Fruit fly (Drosophila melanogaster) whole organism, embryonic: ENCODE data around the gene Lon.

Experiments used
- CG10431 ChIP-seq: fragments of 200-800 bp; sonication (Bioruptor generic); optimal IDR thresholded peaks from 3 replicates; lab custom pipeline; 2018; ENCODE audit warnings: missing biosample characterization, mild to moderate bottlenecking, missing genetic modification characterization
- CG10654 ChIP-seq: fragments of 200-800 bp; sonication (Bioruptor generic); optimal IDR thresholded peaks from 2 replicates; lab custom pipeline; 2016; ENCODE audit warnings: missing biosample characterization, missing genetic modification characterization
- CG10979 ChIP-seq: fragments of 200-800 bp; sonication (Bioruptor generic); optimal IDR thresholded peaks from 2 replicates; lab custom pipeline; 2018; ENCODE audit warnings: missing biosample characterization, mild to moderate bottlenecking, missing genetic modification characterization, moderate library complexity
- CG11696 ChIP-seq: fragments of 200-800 bp; sonication (Bioruptor generic); IDR thresholded peaks from 2 replicates; pipeline ENCODE4 v1.3.6; 2022; ENCODE audit warnings: missing biosample characterization, missing genetic modification characterization
- CG11723 ChIP-seq: fragments of 200-800 bp; sonication (Bioruptor generic); optimal IDR thresholded peaks from 2 replicates; lab custom pipeline; 2017; ENCODE audit warnings: missing biosample characterization, mild to moderate bottlenecking, missing genetic modification characterization
- CG14014 ChIP-seq: fragments of 200-800 bp; sonication (Bioruptor generic); IDR thresholded peaks from 2 replicates; pipeline ENCODE4 v1.3.6; 2022; ENCODE audit warnings: missing biosample characterization, missing genetic modification characterization
- CG1529 ChIP-seq: fragments of 200-800 bp; sonication (Bioruptor generic); optimal IDR thresholded peaks from 3 replicates; lab custom pipeline; 2018; ENCODE audit warnings: missing biosample characterization, missing genetic modification characterization
- CG15696 ChIP-seq: fragments of 200-800 bp; sonication (Bioruptor generic); optimal IDR thresholded peaks from 2 replicates; lab custom pipeline; 2019; ENCODE audit warnings: missing biosample characterization, mild to moderate bottlenecking, missing genetic modification characterization, moderate library complexity
- CG17186 ChIP-seq: fragments of 200-800 bp; sonication (Bioruptor generic); optimal IDR thresholded peaks from 3 replicates; lab custom pipeline; 2017; ENCODE audit warnings: missing biosample characterization, missing genetic modification reagents, missing genetic modification characterization
- CG17328 ChIP-seq: fragments of 200-800 bp; sonication (Bioruptor generic); IDR thresholded peaks from 2 replicates; pipeline ENCODE4 v1.3.6; 2022; ENCODE audit warnings: missing biosample characterization, missing genetic modification characterization
- CG17359 ChIP-seq: fragments of 200-800 bp; sonication (Bioruptor generic); optimal IDR thresholded peaks from 3 replicates; lab custom pipeline; 2018; ENCODE audit warnings: missing biosample characterization, mild to moderate bottlenecking, missing genetic modification characterization, moderate library complexity
- CG1832 ChIP-seq: fragments of 200-800 bp; sonication (Bioruptor generic); optimal IDR thresholded peaks from 2 replicates; lab custom pipeline; 2017; ENCODE audit warnings: missing biosample characterization, mild to moderate bottlenecking, missing genetic modification characterization, inconsistent platforms
- CG18476 ChIP-seq: fragments of 200-800 bp; sonication (Bioruptor generic); optimal IDR thresholded peaks from 2 replicates; lab custom pipeline; 2016; ENCODE audit warnings: missing biosample characterization, mild to moderate bottlenecking, missing genetic modification characterization
- CG30020 ChIP-seq: fragments of 200-800 bp; optimal IDR thresholded peaks from 2 replicates; lab custom pipeline; 2019; ENCODE audit warnings: missing biosample characterization, mild to moderate bottlenecking, missing genetic modification characterization, moderate library complexity
- CG5245 ChIP-seq: fragments of 200-800 bp; sonication (Bioruptor generic); optimal IDR thresholded peaks from 3 replicates; lab custom pipeline; 2016; ENCODE audit warnings: missing biosample characterization, missing genetic modification characterization
- CG6765 ChIP-seq: fragments of 200-800 bp; sonication (Bioruptor generic); optimal IDR thresholded peaks from 3 replicates; lab custom pipeline; 2017; ENCODE audit warnings: missing biosample characterization, mild to moderate bottlenecking, missing genetic modification characterization
- CG6791 ChIP-seq: fragments of 200-800 bp; sonication (Bioruptor generic); IDR thresholded peaks from 3 replicates; pipeline ENCODE4 v1.3.6; 2022; ENCODE audit warnings: missing biosample characterization, missing genetic modification characterization; ENCODE audit not compliant: partially characterized antibody
- CG7556 ChIP-seq: fragments of 200-800 bp; sonication (Bioruptor generic); optimal IDR thresholded peaks from 2 replicates; lab custom pipeline; 2017; ENCODE audit warnings: missing biosample characterization, mild to moderate bottlenecking, missing genetic modification characterization
- Chrac-16 ChIP-seq: fragments of 200-800 bp; sonication (Bioruptor generic); optimal IDR thresholded peaks from 3 replicates; lab custom pipeline; 2016; ENCODE audit warnings: missing biosample characterization, missing genetic modification characterization
- CkIIα-i1 ChIP-seq: fragments of 200-800 bp; sonication (Bioruptor generic); IDR thresholded peaks from 2 replicates; pipeline ENCODE4 v1.3.6; 2022; ENCODE audit warnings: missing biosample characterization, missing genetic modification characterization
- Dbx ChIP-seq: fragments of 200-800 bp; sonication (Bioruptor generic); IDR thresholded peaks from 3 replicates; pipeline ENCODE4 v1.3.6; 2022; ENCODE audit warnings: missing biosample characterization, missing genetic modification characterization
- Deaf1 ChIP-seq: fragments of 200-800 bp; optimal IDR thresholded peaks from 3 replicates; lab custom pipeline; 2019; ENCODE audit warnings: missing biosample characterization, mild to moderate bottlenecking, missing genetic modification characterization, moderate library complexity
- Dref ChIP-seq: fragments of 200-800 bp; sonication (Bioruptor generic); IDR thresholded peaks from 2 replicates; pipeline ENCODE4 v1.3.6; 2022; ENCODE audit warnings: missing biosample characterization, missing genetic modification characterization
- E2f1 ChIP-seq: fragments of 200-800 bp; sonication (Bioruptor generic); IDR thresholded peaks from 2 replicates; pipeline ENCODE4 v1.3.6; 2022; ENCODE audit warnings: missing biosample characterization, missing genetic modification characterization
- Hr78 ChIP-seq, 2 experiments: fragments of 200-800 bp in 1 of 2; fragments of >200 bp in 1 of 2; sonication (Bioruptor generic) in 1 of 2; optimal IDR thresholded peaks; 2 replicates each; lab custom pipeline; 2017 to 2019; ENCODE audit warnings: missing biosample characterization in 2 of 2, missing genetic modification characterization in 2 of 2, mild to moderate bottlenecking in 1 of 2, moderate library complexity in 1 of 2
- MTF-1 ChIP-seq: fragments of 200-800 bp; sonication (Bioruptor generic); optimal IDR thresholded peaks from 2 replicates; lab custom pipeline; 2018; ENCODE audit warnings: missing biosample characterization, mild to moderate bottlenecking, missing genetic modification characterization, borderline replicate concordance
- Nf-YB ChIP-seq: fragments of 200-800 bp; sonication (Bioruptor generic); optimal IDR thresholded peaks from 3 replicates; lab custom pipeline; 2019; ENCODE audit warnings: missing biosample characterization, mild to moderate bottlenecking, missing genetic modification characterization, moderate library complexity
- Nf-YC ChIP-seq: fragments of 200-800 bp; optimal IDR thresholded peaks from 3 replicates; lab custom pipeline; 2019; ENCODE audit warnings: missing biosample characterization, mild to moderate bottlenecking, missing genetic modification characterization, moderate library complexity
- Sox102F ChIP-seq: fragments of 200-800 bp; sonication (Bioruptor generic); optimal IDR thresholded peaks from 2 replicates; lab custom pipeline; 2018; ENCODE audit warnings: missing biosample characterization, mild to moderate bottlenecking, missing genetic modification characterization, moderate library complexity
- Spps ChIP-seq: fragments of 200-800 bp; sonication (Bioruptor generic); optimal IDR thresholded peaks from 2 replicates; lab custom pipeline; 2018; ENCODE audit warnings: missing biosample characterization, mild to moderate bottlenecking, missing genetic modification characterization
- Trl ChIP-seq, 3 experiments: fragments of >200 bp in 2 of 3; fragments of 200-800 bp in 1 of 3; sonication (Bioruptor generic) in 1 of 3; optimal IDR thresholded peaks; 2 replicates in 1 of 3; 3 replicates in 2 of 3; lab custom pipeline; 2016 to 2017; ENCODE audit warnings: missing biosample characterization in 1 of 3, missing genetic modification characterization in 1 of 3
- al ChIP-seq: fragments of 200-800 bp; sonication (Bioruptor generic); IDR thresholded peaks from 2 replicates; pipeline ENCODE4 v1.3.6; 2022; ENCODE audit warnings: missing biosample characterization, missing genetic modification characterization
- aop ChIP-seq: fragments of 200-800 bp; sonication (Bioruptor generic); IDR thresholded peaks from 2 replicates; pipeline ENCODE4 v1.3.6; 2022; ENCODE audit warnings: missing biosample characterization, missing genetic modification characterization
- bowl ChIP-seq: fragments of 200-800 bp; sonication (Bioruptor generic); IDR thresholded peaks from 2 replicates; pipeline ENCODE4 v1.3.6; 2022; ENCODE audit warnings: missing biosample characterization, missing genetic modification characterization
- dan ChIP-seq: fragments of 200-800 bp; sonication (Bioruptor generic); IDR thresholded peaks from 2 replicates; pipeline ENCODE4 v1.3.6; 2022; ENCODE audit warnings: missing biosample characterization, missing genetic modification characterization
- dmrt11E ChIP-seq: fragments of 200-800 bp; sonication (Bioruptor generic); optimal IDR thresholded peaks from 3 replicates; lab custom pipeline; 2018; ENCODE audit warnings: missing biosample characterization, mild to moderate bottlenecking, missing genetic modification characterization, moderate library complexity
- ems ChIP-seq: fragments of 200-800 bp; sonication (Bioruptor generic); optimal IDR thresholded peaks from 3 replicates; lab custom pipeline; 2016; ENCODE audit warnings: missing biosample characterization, missing genetic modification characterization
- eve ChIP-seq, 2 experiments: fragments of >200 bp; optimal IDR thresholded peaks; 2 replicates each; lab custom pipeline; 2017; ENCODE audit warnings: missing biosample characterization in 2 of 2, missing genetic modification characterization in 2 of 2
- ind ChIP-seq: fragments of 200-800 bp; sonication (Bioruptor generic); optimal IDR thresholded peaks from 3 replicates; lab custom pipeline; 2016; ENCODE audit warnings: missing biosample characterization, missing genetic modification characterization
- jing ChIP-seq: fragments of 200-800 bp; sonication (Bioruptor generic); optimal IDR thresholded peaks from 2 replicates; lab custom pipeline; 2018; ENCODE audit warnings: missing biosample characterization, mild to moderate bottlenecking, missing genetic modification characterization
- klu ChIP-seq: fragments of 200-800 bp; sonication (Bioruptor generic); IDR thresholded peaks from 2 replicates; pipeline ENCODE4 v1.3.6; 2022; ENCODE audit warnings: missing biosample characterization, missing genetic modification characterization
- pan ChIP-seq, 4 experiments: fragments of >200 bp in 3 of 4; fragments of 200-800 bp in 1 of 4; sonication (Bioruptor generic) in 1 of 4; optimal IDR thresholded peaks in 3 of 4; IDR thresholded peaks in 1 of 4; 2 replicates each; pipeline versions ENCODE4 v1.3.6 to Lab custom; 2017 to 2022; ENCODE audit warnings: missing biosample characterization in 2 of 4, missing genetic modification characterization in 2 of 4, mixed read lengths in 1 of 4
- phol ChIP-seq: fragments of 200-800 bp; sonication (Bioruptor generic); optimal IDR thresholded peaks from 3 replicates; lab custom pipeline; 2018; ENCODE audit warnings: missing biosample characterization, mild to moderate bottlenecking, missing genetic modification characterization, moderate library complexity
- pros ChIP-seq: fragments of 200-800 bp; sonication (Bioruptor generic); optimal IDR thresholded peaks from 3 replicates; lab custom pipeline; 2019; ENCODE audit warnings: missing biosample characterization, mild to moderate bottlenecking, missing genetic modification characterization, moderate library complexity
- ranshi ChIP-seq: fragments of 200-800 bp; sonication (Bioruptor generic); IDR thresholded peaks from 2 replicates; pipeline ENCODE4 v1.3.6; 2022; ENCODE audit warnings: missing biosample characterization, missing genetic modification characterization
- seq ChIP-seq: fragments of 200-800 bp; sonication (Bioruptor generic); IDR thresholded peaks from 2 replicates; pipeline ENCODE4 v1.3.6; 2022; ENCODE audit warnings: missing biosample characterization, missing genetic modification characterization
- shn ChIP-seq: fragments of 200-800 bp; sonication (Bioruptor generic); optimal IDR thresholded peaks from 3 replicates; lab custom pipeline; 2016; ENCODE audit warnings: missing biosample characterization, missing genetic modification characterization
- stwl ChIP-seq: fragments of 200-800 bp; sonication (Bioruptor generic); optimal IDR thresholded peaks from 3 replicates; lab custom pipeline; 2018; ENCODE audit warnings: missing biosample characterization, mild to moderate bottlenecking, missing genetic modification characterization, moderate library complexity
- usp ChIP-seq: fragments of >200 bp; optimal IDR thresholded peaks from 2 replicates; lab custom pipeline; 2017; ENCODE audit warnings: missing biosample characterization, missing genetic modification characterization

Lon gene

dm6 chr3L:19560695-19561246 is 51.2 kb downstream of the Lon start:
- TF ChIP-seq al (GFP tag; lab: Robert Waterston, UW) (peak; percentile 92), CG17359 (peak; percentile 96), CG6791 (GFP tag; lab: Robert Waterston, UW) (no peak), jing (GFP tag; lab: Kevin White, UChicago) (peak; percentile 87), ind (GFP tag; lab: Kevin White, UChicago) (peak; percentile 91), Dbx (GFP tag; lab: Robert Waterston, UW) (peak; percentile 95), CG11696 (GFP tag; lab: Robert Waterston, UW) (peak; percentile 85; the same call in 1 of the 2 replicates), E2f1 (GFP tag; lab: Robert Waterston, UW) (peak; percentile 96), CG14014 (peak; percentile 96), Deaf1 (tag; lab: Kevin White, UChicago) (peak; percentile 74), MTF-1 (GFP tag; lab: Kevin White, UChicago) (peak; percentile 94), eve (GFP tag; optimal IDR thresholded peaks at IDR 0.05; lab: Kevin White, UChicago) (peak in 1 of 2 experiments; percentile 79), dan (GFP tag; lab: Robert Waterston, UW) (no peak; the same call in 1 of the 2 replicates), CG15696 (tag; lab: Kevin White, UChicago) (peak; percentile 99), stwl (tag; lab: Kevin White, UChicago) (peak; percentile 71), CG10979 (tag; lab: Kevin White, UChicago) (peak; percentile 98), CkIIα-i1 (GFP tag; lab: Robert Waterston, UW) (0 out of 2 replicates have a peak, but pooled peaks have one; percentile 17), klu (GFP tag; lab: Robert Waterston, UW) (peak; percentile 91), Sox102F (peak; percentile 96), Spps (tag; lab: Kevin White, UChicago) (peak; percentile 95), dmrt11E (tag; lab: Kevin White, UChicago) (peak; percentile 98), CG17328 (GFP tag; lab: Robert Waterston, UW) (peak; percentile 97), Trl (optimal IDR thresholded peaks at IDR 0.05; lab: Kevin White, UChicago) (no peak), Trl (GFP tag; optimal IDR thresholded peaks at IDR 0.05; lab: Kevin White, UChicago) (peak; percentile 94), CG17186 (peak; percentile 77), ems (GFP tag; lab: Kevin White, UChicago) (peak; percentile 92), usp (GFP tag; lab: Kevin White, UChicago) (no peak), CG18476 (GFP tag; lab: Kevin White, UChicago) (peak; percentile 92), Hr78 (GFP tag; optimal IDR thresholded peaks at IDR 0.05; lab: Kevin White, UChicago) (peak in 1 of 2 experiments; percentile 78), aop (peak; percentile 84), ranshi (GFP tag; lab: Robert Waterston, UW) (peak; percentile 95), shn (GFP tag; lab: Kevin White, UChicago) (peak; percentile 61), CG7556 (GFP tag; lab: Kevin White, UChicago) (peak; percentile 95), Dref (GFP tag; lab: Robert Waterston, UW) (no peak), CG1529 (peak; percentile 92), bowl (peak; percentile 85), Nf-YC (tag; lab: Kevin White, UChicago) (peak; percentile 83), CG10654 (GFP tag; lab: Kevin White, UChicago) (peak; percentile 94), Chrac-16 (GFP tag; lab: Kevin White, UChicago) (peak; percentile 96), CG11723 (GFP tag; lab: Kevin White, UChicago) (peak; percentile 93), phol (tag; lab: Kevin White, UChicago) (peak; percentile 95), pan (optimal IDR thresholded peaks at IDR 0.05; lab: Kevin White, UChicago) (no peak), pan (GFP tag; optimal IDR thresholded peaks at IDR 0.05 in 1 of 2, IDR thresholded peaks at IDR 0.05 in 1 of 2) (peak in 1 of 2 experiments; percentile 94), CG30020 (tag; lab: Kevin White, UChicago) (peak; percentile 81), Nf-YB (GFP tag; lab: Kevin White, UChicago) (peak; percentile 83), pros (GFP tag; lab: Kevin White, UChicago) (peak; percentile 40), CG6765 (peak; percentile 88), CG1832 (GFP tag; lab: Kevin White, UChicago) (no peak), CG10431 (peak; percentile 92), seq (GFP tag; lab: Robert Waterston, UW) (peak; percentile 94), CG5245 (GFP tag; lab: Kevin White, UChicago) (peak; percentile 94)
